Fruit fly (Drosophila melanogaster) S2 (cell line): ENCODE results near the gene Prosalpha6.

Source experiments
- CG8478 ChIP-seq: fragments of >200 bp; optimal IDR thresholded peaks from 2 replicates; lab custom pipeline; 2018
- CTCF ChIP-seq, 2 experiments: fragments of >200 bp; optimal IDR thresholded peaks; 2 replicates each; lab custom pipeline; 2018

The Prosalpha6 gene

DNA sequence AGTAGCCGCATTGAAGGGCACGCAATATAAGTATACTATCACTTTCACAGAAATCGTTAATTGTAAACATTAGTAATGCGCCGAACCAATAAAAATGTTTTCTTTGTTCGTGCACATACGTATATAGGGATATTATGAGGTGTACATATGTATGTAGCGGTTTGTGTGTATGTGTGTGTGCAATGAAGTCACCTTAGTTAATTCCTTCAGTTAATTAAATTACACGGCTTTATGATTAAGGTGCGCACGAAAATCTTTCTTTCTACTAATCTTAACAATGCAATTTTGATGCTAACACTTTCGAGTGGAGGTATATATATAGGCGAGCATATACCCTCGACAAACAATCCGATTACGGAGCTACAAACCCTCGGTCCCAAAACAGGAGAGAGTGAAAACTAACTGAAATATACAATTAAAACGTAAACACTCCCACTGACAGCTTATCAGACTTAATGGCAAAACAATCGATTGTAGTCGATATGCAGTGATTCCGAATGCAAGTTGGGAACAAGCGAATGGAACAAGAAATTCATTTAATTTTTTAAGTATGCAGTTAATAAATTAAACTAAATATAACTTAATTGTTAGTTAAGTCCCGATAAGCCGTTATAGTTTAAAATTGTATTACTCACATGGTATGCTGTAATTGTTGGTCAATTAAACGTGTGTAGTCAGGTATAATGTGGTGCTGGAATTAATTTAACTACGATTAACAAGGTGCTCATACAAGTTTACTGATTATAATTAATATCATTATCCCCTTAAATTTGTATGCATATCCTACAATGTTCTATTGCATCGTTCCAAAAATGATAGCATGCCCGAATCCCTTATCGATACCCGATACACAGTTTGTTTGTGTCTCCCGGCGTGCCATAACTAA lies at the start of gene Prosalpha6, which contains the start of gene Npc1a:
Gene Prosalpha6, plus strand, starts transcription at position 851 of the 886 bp plus-strand sequence.
Gene Npc1a, minus strand, starts transcription at position 716 of the 886 bp plus-strand sequence.
- TF ChIP-seq CG8478 (lab: Kevin White, UChicago): no peak
- TF ChIP-seq CTCF (optimal IDR thresholded peaks at IDR 0.05; lab: Kevin White, UChicago): no peak

DNA sequence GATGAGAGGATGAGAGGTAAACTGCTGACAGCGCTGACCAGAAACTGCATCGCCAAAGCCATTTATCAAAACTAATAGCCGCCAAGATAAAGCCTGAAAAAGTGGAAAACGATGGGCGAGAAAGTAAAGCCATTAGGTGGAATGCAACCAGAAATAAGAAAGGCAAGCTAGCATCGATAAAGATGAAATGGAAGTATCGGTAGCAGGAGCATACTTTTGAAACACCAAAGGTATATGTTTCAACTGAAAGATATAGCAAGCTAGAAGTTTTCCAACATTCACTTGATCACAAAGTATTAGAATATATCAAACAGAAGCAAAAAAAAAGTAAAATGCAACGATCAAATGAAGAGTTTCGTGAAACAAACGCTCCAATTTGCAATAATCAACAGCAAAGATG lies 48.7 kb upstream of the Prosalpha6 start, which contains the start of gene CG13137:
Gene CG13137, plus strand, starts transcription at position 301 of the 400 bp plus-strand sequence.
- no peak for TF ChIP-seq CG8478 (lab: Kevin White, UChicago)
- TF ChIP-seq CTCF (optimal IDR thresholded peaks at IDR 0.05; lab: Kevin White, UChicago): no peak

DNA sequence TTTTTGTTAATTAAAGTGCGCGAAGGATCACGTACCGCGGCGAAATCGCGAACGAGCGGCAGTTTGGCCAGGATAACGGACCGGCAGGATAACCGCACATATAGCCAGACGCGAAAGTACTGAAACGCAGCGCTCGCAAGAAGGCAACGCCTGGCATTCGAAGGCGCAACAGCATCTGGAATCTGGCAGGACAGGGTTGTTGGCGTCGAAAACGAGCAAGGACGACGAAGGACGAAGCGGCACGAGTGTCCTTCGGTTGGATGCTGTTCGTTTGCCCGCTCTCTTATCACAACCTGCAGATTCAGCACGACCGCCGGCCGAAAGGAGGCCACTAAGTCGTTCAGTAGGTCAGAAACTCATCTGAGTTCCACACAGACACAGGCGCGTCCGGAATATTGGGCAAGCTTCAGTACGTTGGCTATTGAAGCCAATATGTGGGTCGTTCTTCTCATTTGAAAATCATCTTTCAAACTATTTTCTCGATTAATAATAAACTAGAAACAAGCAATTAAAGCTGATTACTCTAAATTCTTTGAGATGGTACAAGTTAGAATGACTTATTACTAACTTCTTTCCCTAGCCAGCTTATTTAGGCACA lies 40.9 kb upstream of the Prosalpha6 start, which contains the start of gene CG44153:
Gene CG44153, minus strand, starts transcription at position 75 of the 598 bp plus-strand sequence.
- TF ChIP-seq CTCF (optimal IDR thresholded peaks at IDR 0.05; lab: Kevin White, UChicago): no peak
- no peak for TF ChIP-seq CG8478 (lab: Kevin White, UChicago)

DNA sequence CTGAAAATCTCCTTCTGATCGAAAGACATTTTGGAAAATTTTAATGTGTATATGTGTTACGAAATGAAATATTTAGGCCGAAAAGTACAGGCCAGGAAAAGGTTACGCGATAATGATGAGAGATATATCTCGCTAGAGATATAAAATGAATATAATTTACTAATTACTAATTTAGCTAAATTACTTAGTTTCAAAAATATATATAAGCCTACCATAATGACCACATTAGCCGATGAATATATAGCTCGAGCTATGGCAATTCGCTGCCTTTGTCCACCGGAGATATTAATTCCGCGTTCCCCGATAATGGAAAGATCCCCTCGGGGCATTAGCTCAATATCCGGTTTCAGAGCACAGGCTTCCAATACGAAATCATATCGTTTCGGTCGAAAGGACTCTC lies 29.8 kb upstream of the Prosalpha6 start, which contains the start of gene Fum4:
Gene Fum4, minus strand, starts transcription at position 101 of the 400 bp plus-strand sequence.
- TF ChIP-seq CTCF (optimal IDR thresholded peaks at IDR 0.05; lab: Kevin White, UChicago): no peak
- TF ChIP-seq CG8478 (lab: Kevin White, UChicago): no peak

DNA sequence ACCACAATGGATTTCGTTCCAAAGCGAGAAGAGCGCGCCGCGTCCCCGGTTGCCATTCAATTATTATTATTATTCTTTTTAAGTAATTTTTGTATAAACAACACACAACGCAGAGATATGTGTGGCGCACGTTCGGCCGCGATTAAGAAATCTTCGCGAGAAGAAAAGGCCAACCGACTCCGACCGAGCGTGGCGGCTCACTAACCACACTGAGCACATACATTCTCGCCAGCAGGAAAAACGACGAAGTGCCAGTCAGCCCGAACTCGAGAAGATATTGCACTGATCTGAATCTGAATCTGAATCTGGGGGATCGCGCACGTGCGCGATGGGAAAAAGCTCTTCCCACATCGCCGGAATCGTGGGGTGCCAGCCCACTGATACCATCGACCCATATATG lies 22.2 kb upstream of the Prosalpha6 start, which contains the start of gene Sur:
Gene Sur, minus strand, starts transcription at position 207 of the 400 bp plus-strand sequence.
- TF ChIP-seq CG8478 (lab: Kevin White, UChicago) (no peak), CTCF (optimal IDR thresholded peaks at IDR 0.05; lab: Kevin White, UChicago) (no peak)

DNA sequence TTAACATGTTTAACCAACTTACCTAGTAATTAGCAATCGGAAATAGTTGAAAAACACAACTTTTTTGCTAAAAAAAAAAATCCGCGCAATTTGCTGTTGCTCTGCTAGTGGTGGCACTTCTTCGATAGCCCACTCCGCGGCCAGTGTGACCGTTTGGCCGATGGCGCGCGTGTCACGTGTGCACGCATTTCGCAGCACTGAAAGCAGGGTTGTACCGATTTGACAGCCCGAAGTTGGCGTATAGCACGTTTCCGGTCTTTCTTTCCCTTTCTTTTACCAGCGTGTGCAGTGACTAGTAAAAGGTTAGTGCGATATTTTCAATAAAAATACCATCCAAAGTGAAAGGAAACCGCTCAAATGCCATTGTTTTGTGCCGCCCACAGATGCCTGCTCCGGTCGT lies 20.3 kb upstream of the Prosalpha6 start, which contains the start of the genes Ripalpha and RpL7:
Gene Ripalpha, minus strand, starts transcription at position 128 of the 400 bp plus-strand sequence.
Gene RpL7, plus strand, starts transcription at position 158 of the 400 bp plus-strand sequence.
- peak; percentile 34 to 52 for TF ChIP-seq CTCF (optimal IDR thresholded peaks at IDR 0.05; lab: Kevin White, UChicago)
- TF ChIP-seq CG8478 (lab: Kevin White, UChicago): no peak

DNA sequence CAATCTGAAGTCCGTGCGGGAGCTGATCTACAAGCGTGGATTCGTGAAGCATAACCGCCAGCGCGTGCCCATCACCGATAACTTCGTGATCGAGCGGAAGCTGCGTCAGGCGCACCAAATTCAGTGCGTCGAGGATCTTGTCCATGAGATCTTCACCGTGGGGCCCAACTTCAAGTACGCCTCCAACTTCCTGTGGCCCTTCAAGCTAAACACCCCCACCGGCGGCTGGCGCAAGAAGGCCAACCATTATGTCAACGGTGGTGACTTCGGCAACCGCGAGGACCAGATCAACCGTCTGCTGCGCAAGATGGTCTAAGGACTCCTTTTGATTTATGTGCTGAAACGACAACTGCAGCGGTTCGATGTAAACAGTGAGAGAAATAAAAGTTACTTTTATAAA lies 19.4 kb upstream of the Prosalpha6 start:
- no peak for TF ChIP-seq CTCF (optimal IDR thresholded peaks at IDR 0.05; lab: Kevin White, UChicago)

DNA sequence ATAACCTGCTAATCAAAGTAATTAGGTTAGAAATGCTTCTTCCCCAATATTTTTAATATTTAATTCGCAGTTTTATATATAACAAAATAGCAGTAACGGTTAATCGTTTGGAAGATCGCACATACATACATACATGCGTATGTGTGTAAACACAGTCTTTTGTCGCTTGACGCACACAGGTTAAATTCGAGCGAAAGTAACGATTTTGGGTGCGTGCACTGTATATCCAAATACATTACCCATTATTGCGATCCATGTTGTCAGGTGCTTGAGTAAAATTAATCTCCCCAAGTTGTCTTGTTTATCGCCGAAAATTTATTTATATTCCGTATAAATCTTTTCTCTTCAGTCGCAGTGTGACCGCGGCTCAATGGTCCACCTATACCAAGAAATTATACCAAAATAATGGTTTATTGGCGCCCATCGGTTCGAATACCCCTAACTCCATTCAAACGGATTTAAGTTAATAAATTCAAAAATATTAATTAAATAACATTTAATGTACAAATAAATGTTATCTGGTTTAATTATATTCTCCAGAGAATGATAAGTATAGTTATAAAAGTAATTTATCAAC lies 17.1 kb upstream of the Prosalpha6 start, which contains the start of gene CG34159:
Gene CG34159, minus strand, starts transcription at position 385 of the 577 bp plus-strand sequence.
- TF ChIP-seq CTCF (optimal IDR thresholded peaks at IDR 0.05; lab: Kevin White, UChicago) (no peak), CG8478 (lab: Kevin White, UChicago) (no peak)

DNA sequence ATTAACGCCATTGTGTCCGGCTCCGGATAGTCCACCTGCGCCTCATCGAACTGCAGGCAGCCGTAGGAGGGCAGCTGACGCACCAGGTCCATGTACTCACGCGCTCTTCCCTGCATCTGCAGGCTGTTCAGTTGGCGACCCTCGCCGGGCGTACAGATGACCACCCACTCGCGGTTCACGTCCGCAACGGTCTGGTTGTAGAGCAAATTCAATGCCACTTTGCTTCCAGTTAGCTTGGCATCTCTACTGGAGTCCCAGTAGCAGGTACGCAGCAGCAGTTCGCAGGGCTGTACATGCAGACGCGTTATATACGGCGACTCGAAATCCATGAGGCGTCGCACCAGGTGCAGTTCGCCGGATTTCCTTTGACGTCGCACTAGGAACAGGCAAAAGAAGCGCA lies 15.2 kb upstream of the Prosalpha6 start:
- TF ChIP-seq CG8478 (lab: Kevin White, UChicago): no peak
- no peak for TF ChIP-seq CTCF (optimal IDR thresholded peaks at IDR 0.05; lab: Kevin White, UChicago)

DNA sequence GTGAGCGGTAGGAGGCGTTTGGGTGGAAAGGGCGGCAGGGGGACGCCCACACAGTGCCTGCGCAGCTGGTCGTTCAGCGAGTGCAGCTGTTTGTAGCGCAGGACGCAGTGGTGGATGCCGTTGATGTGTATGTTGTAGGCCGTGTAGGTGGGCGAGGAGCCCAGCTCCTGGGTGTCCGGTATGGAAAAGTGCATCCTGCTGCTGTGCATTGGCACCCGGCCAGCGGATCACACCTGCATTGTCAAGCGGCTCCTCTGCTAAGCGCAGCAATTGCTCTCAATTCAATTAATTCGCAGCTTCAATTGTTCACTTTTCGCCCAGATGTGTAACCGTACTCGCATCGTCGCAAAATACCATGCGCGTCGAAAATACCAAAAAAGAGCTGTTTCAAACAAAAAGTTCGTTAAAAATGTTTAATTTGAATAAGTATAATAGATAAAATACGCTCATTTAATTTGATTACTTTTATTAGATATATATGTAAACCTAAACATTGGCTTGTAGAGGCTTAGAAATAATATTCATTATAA lies 14.5 kb upstream of the Prosalpha6 start, which contains the start of gene Snx17:
Gene Snx17, minus strand, starts transcription at position 329 of the 530 bp plus-strand sequence.
- no peak for TF ChIP-seq CTCF (optimal IDR thresholded peaks at IDR 0.05; lab: Kevin White, UChicago)

DNA sequence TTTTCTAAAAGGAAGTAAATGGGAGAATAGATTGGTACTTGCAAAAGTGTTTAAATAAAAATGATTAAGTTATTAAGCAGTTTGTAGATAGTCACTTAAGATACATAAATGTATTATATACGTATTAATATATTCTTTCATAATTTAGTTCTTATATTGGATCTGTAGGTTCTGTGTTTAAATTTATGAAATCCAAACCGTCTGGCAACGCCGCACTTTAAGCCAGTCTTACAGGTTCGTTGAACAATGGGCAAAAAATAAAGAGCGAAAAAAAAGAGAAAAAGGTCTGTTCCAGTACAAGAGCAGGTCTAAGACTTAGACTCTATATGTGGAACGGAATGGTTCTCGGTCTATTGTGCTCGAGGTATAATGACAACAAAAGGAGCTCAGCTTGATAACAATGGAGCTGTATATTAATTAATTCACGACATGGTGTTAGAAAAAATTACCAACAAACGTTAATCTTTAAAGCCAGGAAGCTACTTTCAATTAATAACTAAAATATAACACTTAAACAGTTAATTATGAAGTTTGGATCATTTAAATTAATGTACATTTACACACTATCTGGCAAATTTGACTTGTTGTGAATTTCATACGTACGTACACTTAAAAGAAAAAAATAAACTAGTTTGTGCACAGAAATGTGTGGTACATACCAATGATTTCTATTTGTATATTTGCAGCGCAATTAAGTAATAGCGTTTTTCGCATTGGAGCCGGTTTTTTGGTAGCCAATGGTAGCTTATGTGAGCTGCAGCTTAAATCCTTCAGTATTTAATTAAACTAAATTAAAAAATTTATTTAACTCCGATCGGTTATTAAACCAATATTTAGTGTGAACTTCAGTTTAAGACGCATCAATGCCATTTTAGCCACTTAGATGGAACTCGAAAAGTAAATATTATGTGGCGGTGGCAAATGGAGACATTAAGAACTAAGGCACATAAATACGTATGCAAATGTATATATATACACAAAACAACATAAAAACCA lies 12.1 kb upstream of the Prosalpha6 start, which contains the start of gene CG5731:
Gene CG5731, minus strand, starts transcription at position 946 of the 996 bp plus-strand sequence.
- no peak for TF ChIP-seq CG8478 (lab: Kevin White, UChicago)
- no peak for TF ChIP-seq CTCF (optimal IDR thresholded peaks at IDR 0.05; lab: Kevin White, UChicago)

DNA sequence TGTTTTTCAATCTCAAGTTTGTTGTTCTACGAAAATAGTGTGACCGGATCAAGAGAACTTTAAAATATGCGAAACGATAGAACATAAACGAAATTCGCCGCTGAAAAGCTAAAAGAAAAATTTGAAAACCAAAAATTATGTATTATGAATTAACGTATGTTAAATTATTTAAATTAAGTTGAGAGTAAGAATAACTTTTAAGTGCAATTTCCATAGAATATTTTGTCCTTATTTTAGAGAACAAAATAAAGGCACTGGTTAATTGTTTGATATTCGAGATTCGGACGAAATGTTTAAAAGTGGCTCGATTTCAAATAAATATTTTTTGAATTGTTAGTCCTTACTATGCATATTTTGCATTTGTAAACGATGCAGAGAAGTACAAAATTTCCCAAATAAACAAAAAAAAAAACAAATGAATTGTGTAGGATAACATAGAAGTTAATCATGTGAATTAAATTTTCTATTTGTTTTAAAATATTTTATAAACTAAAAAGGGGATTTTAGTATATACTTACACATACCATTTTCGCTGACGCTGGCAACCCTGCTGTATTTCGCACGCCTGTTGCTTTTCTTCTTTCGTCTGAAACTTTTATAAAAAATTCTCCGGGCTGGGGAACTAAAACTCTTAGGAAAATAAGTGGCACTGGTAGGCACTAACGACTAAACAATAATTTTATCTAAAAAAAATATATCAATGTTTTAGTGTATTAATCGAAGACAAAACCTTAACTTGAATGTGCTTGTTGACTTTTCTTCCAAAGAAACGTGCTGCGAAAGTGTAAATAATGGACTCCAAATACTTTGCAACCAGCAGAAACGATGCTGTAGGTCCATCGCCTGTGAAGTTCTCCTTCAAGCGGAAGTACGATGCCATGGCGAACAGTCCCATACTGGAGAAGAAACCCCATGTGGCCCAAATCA lies 10.3 kb upstream of the Prosalpha6 start, which contains the start of the genes CG5727 and ath:
Gene CG5727, minus strand, starts transcription at position 51 of the 927 bp plus-strand sequence.
Gene ath, plus strand, starts transcription at position 513 of the 927 bp plus-strand sequence.
- no peak for TF ChIP-seq CTCF (optimal IDR thresholded peaks at IDR 0.05; lab: Kevin White, UChicago)
- TF ChIP-seq CG8478 (lab: Kevin White, UChicago): no peak
